Fruit fly (Drosophila melanogaster) whole organism, pupa: ENCODE data around the gene CadN2.

Experiments
- CG10348 ChIP-seq: fragments of 200-800 bp; sonication (Bioruptor generic); IDR thresholded peaks from 2 replicates; pipeline ENCODE4 v1.3.6; 2022; ENCODE audit warnings: missing biosample characterization, missing genetic modification characterization
- CG12605 ChIP-seq: fragments of 200-800 bp; sonication (Bioruptor generic); IDR thresholded peaks from 2 replicates; pipeline ENCODE4 v1.3.6; 2022; ENCODE audit warnings: missing biosample characterization, missing genetic modification characterization
- CG13204 ChIP-seq: fragments of 200-800 bp; sonication (Bioruptor generic); optimal IDR thresholded peaks from 2 replicates; lab custom pipeline; 2018; ENCODE audit warnings: missing biosample characterization, mild to moderate bottlenecking, missing genetic modification characterization, moderate library complexity
- CG14655 ChIP-seq: fragments of 200-800 bp; sonication (Bioruptor generic); optimal IDR thresholded peaks from 3 replicates; lab custom pipeline; 2017; ENCODE audit warnings: mild to moderate bottlenecking, missing biosample characterization, missing genetic modification reagents, missing genetic modification characterization
- CG15710 ChIP-seq: fragments of 200-800 bp; sonication (Bioruptor generic); optimal IDR thresholded peaks from 2 replicates; lab custom pipeline; 2018; ENCODE audit warnings: missing biosample characterization, mild to moderate bottlenecking, missing genetic modification characterization, moderate library complexity
- CG17806 ChIP-seq: fragments of 200-800 bp; sonication (Bioruptor generic); optimal IDR thresholded peaks from 2 replicates; lab custom pipeline; 2018; ENCODE audit warnings: missing biosample characterization, mild to moderate bottlenecking, missing genetic modification characterization, moderate library complexity
- CG32121 ChIP-seq: fragments of 200-800 bp; sonication (Bioruptor generic); IDR thresholded peaks from 2 replicates; pipeline ENCODE4 v1.3.6; 2022; ENCODE audit warnings: missing biosample characterization, missing genetic modification characterization
- CG34367 ChIP-seq: fragments of 200-800 bp; sonication (Bioruptor generic); optimal IDR thresholded peaks from 2 replicates; lab custom pipeline; 2018; ENCODE audit warnings: missing biosample characterization, mild to moderate bottlenecking, missing genetic modification characterization
- CG4496 ChIP-seq: fragments of 200-800 bp; sonication (Bioruptor generic); IDR thresholded peaks from 3 replicates; pipeline ENCODE4 v1.3.6; 2022; ENCODE audit warnings: missing biosample characterization, missing genetic modification characterization
- CG8159 ChIP-seq: fragments of 200-800 bp; sonication (Bioruptor generic); optimal IDR thresholded peaks from 3 replicates; lab custom pipeline; 2018; ENCODE audit warnings: missing biosample characterization, mild to moderate bottlenecking, missing genetic modification characterization, moderate library complexity
- CG8301 ChIP-seq: fragments of 200-800 bp; sonication (Bioruptor generic); optimal IDR thresholded peaks from 2 replicates; lab custom pipeline; 2018; ENCODE audit warnings: missing biosample characterization, mild to moderate bottlenecking, missing genetic modification characterization
- CG9948 ChIP-seq: fragments of 200-800 bp; sonication (Bioruptor generic); optimal IDR thresholded peaks from 2 replicates; lab custom pipeline; 2018; ENCODE audit warnings: missing biosample characterization, mild to moderate bottlenecking, missing genetic modification characterization, moderate library complexity
- D1 ChIP-seq: fragments of 200-800 bp; sonication (Bioruptor generic); optimal IDR thresholded peaks from 2 replicates; lab custom pipeline; 2018; ENCODE audit warnings: missing biosample characterization, mild to moderate bottlenecking, missing genetic modification characterization, moderate library complexity
- EcR ChIP-seq: fragments of 200-800 bp; sonication (Bioruptor generic); optimal IDR thresholded peaks from 3 replicates; lab custom pipeline; 2019; ENCODE audit warnings: missing biosample characterization, missing genetic modification characterization, mild to moderate bottlenecking, moderate library complexity, missing genetic modification reagents
- Ets98B ChIP-seq: fragments of 200-800 bp; sonication (Bioruptor generic); IDR thresholded peaks from 2 replicates; pipeline ENCODE4 v1.3.6; 2022; ENCODE audit warnings: missing biosample characterization, missing genetic modification characterization
- Pif1A ChIP-seq: fragments of 200-800 bp; sonication (Bioruptor generic); optimal IDR thresholded peaks from 3 replicates; lab custom pipeline; 2016; ENCODE audit warnings: missing biosample characterization, missing genetic modification characterization
- Pif1B ChIP-seq: fragments of 200-800 bp; sonication (Bioruptor generic); optimal IDR thresholded peaks from 3 replicates; lab custom pipeline; 2016; ENCODE audit warnings: missing biosample characterization, missing genetic modification characterization
- Snoo ChIP-seq: fragments of 200-800 bp; sonication (Bioruptor generic); optimal IDR thresholded peaks from 3 replicates; lab custom pipeline; 2017; ENCODE audit warnings: missing biosample characterization, mild to moderate bottlenecking, missing genetic modification characterization, inconsistent platforms
- fd96Ca ChIP-seq: fragments of 200-800 bp; sonication (Bioruptor generic); IDR thresholded peaks from 3 replicates; pipeline ENCODE4 v1.3.6; 2022; ENCODE audit warnings: missing biosample characterization, missing genetic modification characterization
- gl ChIP-seq: fragments of 200-800 bp; sonication (Bioruptor generic); optimal IDR thresholded peaks from 2 replicates; lab custom pipeline; 2018; ENCODE audit warnings: missing biosample characterization, mild to moderate bottlenecking, missing genetic modification characterization
- rn ChIP-seq: fragments of 200-800 bp; sonication (Bioruptor generic); IDR thresholded peaks from 2 replicates; pipeline ENCODE4 v1.3.6; 2022; ENCODE audit warnings: missing biosample characterization, missing genetic modification characterization

CadN2 gene

dm6 chr2L:17770775-17771174, 104.3 kb downstream of the CadN2 start:
- TF ChIP-seq CG12605 (GFP tag; lab: Robert Waterston, UW), result no peak
- no peak for TF ChIP-seq CG9948 (tag; lab: Kevin White, UChicago)
- TF ChIP-seq Pif1A (GFP tag; lab: Kevin White, UChicago), result no peak
- no peak for TF ChIP-seq Ets98B (GFP tag; lab: Robert Waterston, UW)
- TF ChIP-seq CG4496 (GFP tag; lab: Robert Waterston, UW), result no peak
- TF ChIP-seq CG14655 (GFP tag; lab: Kevin White, UChicago), result no peak
- no peak for TF ChIP-seq gl (tag; lab: Kevin White, UChicago)
- no peak for TF ChIP-seq CG15710
- no peak for TF ChIP-seq CG32121 (GFP tag; lab: Robert Waterston, UW)
- TF ChIP-seq CG13204, result no peak
- no peak for TF ChIP-seq Pif1B (GFP tag; lab: Kevin White, UChicago)
- TF ChIP-seq CG10348 (GFP tag; lab: Robert Waterston, UW), result no peak
- no peak for TF ChIP-seq CG8301
- no peak for TF ChIP-seq CG8159 (tag; lab: Kevin White, UChicago)
- no peak for TF ChIP-seq rn (GFP tag; lab: Robert Waterston, UW)
- no peak for TF ChIP-seq EcR (GFP tag; lab: Kevin White, UChicago)
- no peak for TF ChIP-seq Snoo (tag; lab: Kevin White, UChicago)

dm6 chr2L:17770121-17770520, 104.9 kb downstream of the CadN2 start:
- TF ChIP-seq CG32121 (GFP tag; lab: Robert Waterston, UW) (no peak), CG13204 (no peak), CG8301 (no peak), Pif1A (GFP tag; lab: Kevin White, UChicago) (no peak), D1 (no peak), CG17806 (no peak), fd96Ca (no peak), CG4496 (GFP tag; lab: Robert Waterston, UW) (no peak), Ets98B (GFP tag; lab: Robert Waterston, UW) (no peak), CG34367 (tag; lab: Kevin White, UChicago) (no peak), CG14655 (GFP tag; lab: Kevin White, UChicago) (no peak), CG12605 (GFP tag; lab: Robert Waterston, UW) (no peak), gl (tag; lab: Kevin White, UChicago) (no peak), CG15710 (no peak), rn (GFP tag; lab: Robert Waterston, UW) (no peak), CG8159 (tag; lab: Kevin White, UChicago) (no peak), CG10348 (GFP tag; lab: Robert Waterston, UW) (no peak)
- TF ChIP-seq, all 21 proteins: peak for 0

DNA sequence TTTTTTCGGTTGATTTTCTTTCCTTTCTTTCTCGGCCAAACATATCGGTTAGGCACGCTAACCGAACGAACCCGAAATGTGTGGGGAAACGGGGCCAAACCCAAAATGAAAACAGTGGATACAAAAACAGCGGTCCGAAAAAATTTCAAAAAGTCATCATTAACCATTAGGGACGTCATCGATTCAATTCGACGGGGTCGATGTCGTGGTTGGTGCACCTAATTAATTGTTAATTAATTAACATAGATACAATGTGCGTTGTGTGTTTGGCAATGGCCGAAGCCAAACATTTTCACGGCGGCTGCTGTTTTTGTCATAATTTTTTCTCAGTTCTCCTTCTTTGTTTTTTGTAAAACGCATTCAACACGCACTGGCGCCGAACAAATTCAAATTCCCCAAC, 106.5 kb downstream of the CadN2 start:
- no peak for TF ChIP-seq CG14655 (GFP tag; lab: Kevin White, UChicago)
- TF ChIP-seq CG8301, result no peak
- TF ChIP-seq EcR (GFP tag; lab: Kevin White, UChicago), result no peak
- TF ChIP-seq rn (GFP tag; lab: Robert Waterston, UW), result no peak
- TF ChIP-seq CG4496 (GFP tag; lab: Robert Waterston, UW), result no peak
- TF ChIP-seq fd96Ca, result no peak
- TF ChIP-seq gl (tag; lab: Kevin White, UChicago), result no peak
- no peak for TF ChIP-seq Pif1B (GFP tag; lab: Kevin White, UChicago)
- no peak for TF ChIP-seq CG32121 (GFP tag; lab: Robert Waterston, UW)
- TF ChIP-seq D1, result no peak
- no peak for TF ChIP-seq CG13204
- TF ChIP-seq Pif1A (GFP tag; lab: Kevin White, UChicago), result no peak
- no peak for TF ChIP-seq CG17806
- TF ChIP-seq CG15710, result no peak
- no peak for TF ChIP-seq CG34367 (tag; lab: Kevin White, UChicago)
- TF ChIP-seq CG8159 (tag; lab: Kevin White, UChicago), result no peak
- no peak for TF ChIP-seq CG10348 (GFP tag; lab: Robert Waterston, UW)
- no peak for TF ChIP-seq Ets98B (GFP tag; lab: Robert Waterston, UW)
- TF ChIP-seq Snoo (tag; lab: Kevin White, UChicago), result no peak
- TF ChIP-seq, all 21 proteins: peak for 0

DNA sequence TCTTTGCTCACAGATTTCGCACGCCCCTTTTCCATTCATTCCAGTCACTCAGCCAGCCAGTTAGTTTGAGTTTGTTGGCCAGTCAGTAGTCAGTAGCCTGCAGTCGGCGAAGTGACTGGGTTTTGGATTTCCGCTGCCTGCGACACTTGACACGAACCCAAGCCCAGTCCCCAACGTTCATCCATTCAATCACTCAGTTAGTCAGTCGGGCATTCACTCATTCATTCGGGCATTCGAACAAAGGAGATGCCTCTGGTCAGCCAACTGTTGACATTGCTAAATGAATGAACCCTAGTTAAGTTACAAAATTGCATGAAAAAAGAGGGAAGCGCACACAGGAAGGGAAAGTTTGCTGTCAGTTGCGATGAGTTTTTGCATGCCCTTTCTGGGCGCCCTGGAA, 111.9 kb downstream of the CadN2 start:
- TF ChIP-seq CG13204 (no peak), rn (GFP tag; lab: Robert Waterston, UW) (no peak), CG34367 (tag; lab: Kevin White, UChicago) (no peak), EcR (GFP tag; lab: Kevin White, UChicago) (no peak)

- TF ChIP-seq Pif1A (GFP tag; lab: Kevin White, UChicago), result no peak
- TF ChIP-seq CG14655 (GFP tag; lab: Kevin White, UChicago), result no peak
- TF ChIP-seq gl (tag; lab: Kevin White, UChicago), result no peak
- no peak for TF ChIP-seq CG10348 (GFP tag; lab: Robert Waterston, UW)
- no peak for TF ChIP-seq CG34367 (tag; lab: Kevin White, UChicago)
- TF ChIP-seq CG12605 (GFP tag; lab: Robert Waterston, UW), result no peak
- no peak for TF ChIP-seq fd96Ca
- TF ChIP-seq CG8301, result no peak
- TF ChIP-seq Pif1B (GFP tag; lab: Kevin White, UChicago), result no peak
- no peak for TF ChIP-seq CG15710
- TF ChIP-seq CG17806, result no peak
- no peak for TF ChIP-seq rn (GFP tag; lab: Robert Waterston, UW)
- TF ChIP-seq CG13204, result no peak
- TF ChIP-seq CG8159 (tag; lab: Kevin White, UChicago), result no peak
- no peak for TF ChIP-seq CG4496 (GFP tag; lab: Robert Waterston, UW)
- no peak for TF ChIP-seq D1
Observed at dm6 chr2L:17755576-17755975, 119.5 kb downstream of the CadN2 start.

DNA sequence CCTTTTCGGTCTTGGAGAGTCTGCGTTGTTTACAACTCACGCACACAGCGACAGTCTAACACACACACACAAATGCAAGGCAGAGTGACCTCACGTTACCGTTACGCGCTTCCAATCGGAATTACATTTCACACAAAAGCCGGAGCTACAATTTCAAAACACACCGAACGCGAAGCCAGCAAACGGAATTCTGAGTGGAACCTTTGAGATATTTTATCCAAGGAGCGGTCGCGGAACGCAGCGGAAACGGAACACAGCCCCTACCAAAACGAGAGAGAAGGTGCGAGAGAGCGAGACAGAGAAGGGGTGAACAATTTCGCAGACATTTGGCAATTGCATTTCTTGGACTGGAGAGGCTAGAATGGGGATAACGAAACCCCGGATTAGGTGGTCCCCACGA, 120.9 kb downstream of the CadN2 start:
- TF ChIP-seq CG8159 (tag; lab: Kevin White, UChicago) (no peak), fd96Ca (no peak), CG9948 (tag; lab: Kevin White, UChicago) (no peak), EcR (GFP tag; lab: Kevin White, UChicago) (no peak), CG14655 (GFP tag; lab: Kevin White, UChicago) (no peak), CG15710 (no peak), CG4496 (GFP tag; lab: Robert Waterston, UW) (no peak), Ets98B (GFP tag; lab: Robert Waterston, UW) (no peak), CG32121 (GFP tag; lab: Robert Waterston, UW) (no peak), CG8301 (no peak), CG17806 (no peak), CG13204 (no peak), CG12605 (GFP tag; lab: Robert Waterston, UW) (no peak), Pif1B (GFP tag; lab: Kevin White, UChicago) (no peak), gl (tag; lab: Kevin White, UChicago) (no peak), rn (GFP tag; lab: Robert Waterston, UW) (no peak), CG10348 (GFP tag; lab: Robert Waterston, UW) (no peak)
- TF ChIP-seq, all 21 proteins: peak for 0
